Worm (Caenorhabditis elegans) whole organism, dauer: ENCODE results near the gene F52F10.2.

Experiments used
- unc-62 ChIP-seq: sonication (generic microtip); optimal IDR thresholded peaks from 2 replicates; lab custom pipeline; 2017; ENCODE audit warnings: missing biosample characterization, missing genetic modification reagents, missing genetic modification characterization

The F52F10.2 gene

DNA sequence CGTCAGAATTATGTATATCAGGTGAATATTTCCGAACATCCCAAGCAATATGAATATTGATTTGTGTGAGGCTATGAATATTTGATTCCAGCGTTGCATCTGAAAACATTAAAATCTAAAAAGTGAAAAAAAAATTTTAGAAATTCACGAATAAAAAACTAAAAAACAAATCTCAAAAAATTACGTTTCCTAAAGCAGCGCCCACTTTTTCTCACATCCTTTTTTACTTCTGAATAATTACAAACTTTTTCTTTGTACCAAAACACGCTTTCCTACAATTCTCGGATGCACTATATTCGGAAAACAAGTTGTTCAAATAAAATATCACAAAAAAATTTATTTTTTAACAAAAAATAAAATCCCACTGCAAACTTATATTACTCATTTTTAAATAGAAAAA, 5.1 kb downstream of the F52F10.2 start, which contains the start of gene srsx-8:
Gene srsx-8, minus strand, starts transcription at position 101 of the 400 bp plus-strand sequence.
- no peak for TF ChIP-seq unc-62 (GFP tag; lab: Kevin White, UChicago)

DNA sequence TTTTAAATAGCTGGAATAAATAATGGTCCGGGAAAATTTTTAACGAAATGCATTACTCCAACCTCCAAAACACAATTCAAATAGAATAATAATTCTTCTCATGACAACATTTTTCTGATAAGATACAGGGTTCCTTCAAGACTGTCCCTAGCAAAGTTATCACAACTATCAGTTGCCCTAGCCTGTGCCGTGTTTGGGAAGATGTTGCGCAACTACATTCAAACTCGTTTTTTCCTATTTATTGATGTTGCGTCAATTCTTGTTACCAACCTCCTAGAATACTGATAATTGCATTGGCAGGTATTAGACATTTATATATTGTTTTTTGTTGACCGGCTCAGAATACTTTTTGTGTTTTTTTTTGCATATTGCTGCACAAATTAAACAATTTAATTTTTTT, 7.1 kb downstream of the F52F10.2 start:
- TF ChIP-seq unc-62 (GFP tag; lab: Kevin White, UChicago), result no peak

DNA sequence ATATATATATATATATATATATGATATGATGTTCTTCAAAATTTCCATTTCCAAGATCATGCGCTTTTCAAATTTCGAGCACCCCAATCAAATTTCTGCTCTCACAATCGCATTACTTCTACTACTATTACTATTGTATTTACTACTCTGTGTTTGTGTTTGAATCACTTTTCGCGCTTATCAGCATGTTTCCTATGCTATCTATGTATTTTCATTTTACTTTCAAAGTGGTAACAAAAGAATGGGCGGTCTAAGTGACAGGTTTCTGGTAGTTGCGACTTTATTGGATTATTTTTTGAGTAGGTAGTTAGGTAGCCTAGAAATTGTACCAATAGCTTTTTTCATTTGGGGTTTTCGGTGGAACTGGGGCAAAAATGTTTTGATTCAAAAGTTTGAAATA, 10.2 kb downstream of the F52F10.2 start:
- no peak for TF ChIP-seq unc-62 (GFP tag; lab: Kevin White, UChicago)

DNA sequence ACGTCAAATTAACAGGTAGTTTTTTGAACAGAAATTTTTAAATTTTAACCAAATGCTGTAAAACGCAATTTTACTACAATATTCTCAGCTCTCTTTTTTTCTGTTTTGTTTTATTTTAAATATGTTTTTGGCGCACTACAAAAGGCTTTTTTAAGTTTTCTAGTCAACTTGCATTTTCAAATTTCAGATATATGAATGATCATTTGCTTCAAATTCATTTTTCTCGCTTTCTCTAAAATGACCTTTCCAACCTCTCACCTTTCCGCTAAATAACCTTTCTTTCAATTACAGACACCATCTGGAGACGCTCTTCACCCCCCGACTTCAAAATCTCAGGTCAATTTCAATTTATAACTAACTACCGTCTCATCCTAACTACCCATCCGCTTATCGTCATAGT, 18.8 kb downstream of the F52F10.2 start, which contains the start of gene cdc-25.2:
Gene cdc-25.2, plus strand, starts transcription at position 301 of the 400 bp plus-strand sequence.
- no peak for TF ChIP-seq unc-62 (GFP tag; lab: Kevin White, UChicago)

DNA sequence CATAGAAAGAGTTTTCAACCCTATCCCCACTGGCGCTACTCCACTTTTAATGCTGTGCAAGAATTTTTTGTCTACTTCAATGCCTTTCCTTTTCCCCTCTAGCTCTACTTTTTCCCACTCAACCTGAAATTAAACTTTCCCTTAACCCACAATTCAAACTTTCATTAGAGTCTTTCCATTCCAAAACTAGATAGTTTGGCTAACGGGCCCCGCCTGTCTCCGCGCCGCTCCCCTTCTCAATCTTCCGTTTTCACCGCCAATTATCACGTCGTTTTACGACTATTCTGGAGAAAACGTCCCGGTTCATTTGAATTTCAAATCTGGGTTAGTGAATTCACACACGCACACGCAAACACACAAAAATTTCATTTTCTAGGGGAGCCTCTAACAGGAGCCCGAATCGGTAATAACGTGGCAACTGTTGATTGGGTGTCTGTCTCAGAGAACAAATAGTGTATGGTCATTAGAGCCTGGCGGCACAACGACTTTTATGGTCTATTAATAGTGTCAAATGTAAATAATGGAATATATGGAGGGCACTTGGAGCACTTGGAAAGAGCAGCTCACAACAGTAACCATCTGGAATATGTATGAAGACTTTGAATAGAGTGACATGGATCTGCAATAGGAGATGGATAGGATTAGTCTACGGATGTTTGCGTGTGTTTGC, 21.9 kb downstream of the F52F10.2 start:
- no peak for TF ChIP-seq unc-62 (GFP tag; lab: Kevin White, UChicago)

DNA sequence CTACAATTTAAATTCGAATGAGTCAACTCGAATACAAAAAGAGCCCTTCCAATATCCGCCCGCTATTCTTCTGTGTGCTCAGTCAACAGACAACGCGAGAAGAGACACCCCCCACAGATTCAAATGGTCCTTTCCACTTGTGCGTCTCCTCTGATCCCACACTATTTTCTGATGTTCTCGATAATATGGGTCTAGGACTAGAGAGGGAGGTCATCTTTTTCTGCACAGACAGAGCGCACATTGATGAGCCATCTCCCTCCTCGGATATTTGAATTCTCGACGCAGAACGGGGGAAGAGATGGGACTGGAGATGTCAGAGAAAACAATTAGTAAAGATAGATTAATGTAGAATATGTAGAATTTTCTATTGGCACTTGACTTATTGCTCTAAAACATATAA, 22.7 kb downstream of the F52F10.2 start:
- no peak for TF ChIP-seq unc-62 (GFP tag; lab: Kevin White, UChicago)

DNA sequence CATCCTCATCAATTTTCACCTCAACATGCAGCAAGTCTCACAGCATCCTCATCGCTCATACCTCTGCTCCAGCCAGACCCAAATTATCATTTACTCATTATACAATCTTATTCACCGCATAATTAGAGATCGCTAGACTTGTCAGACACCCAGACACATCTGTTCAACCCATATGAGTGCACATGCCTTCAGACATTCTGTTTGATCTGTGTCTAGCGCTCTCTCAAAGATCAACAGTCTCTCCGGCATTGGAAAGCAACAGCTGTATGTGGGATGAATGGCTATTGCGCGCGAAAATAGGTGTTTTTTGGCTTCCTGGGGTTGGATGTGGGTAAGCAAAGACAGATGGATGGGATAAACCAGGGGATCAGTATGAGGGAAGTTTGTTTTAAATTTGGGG, 24.6 kb downstream of the F52F10.2 start:
- TF ChIP-seq unc-62 (GFP tag; lab: Kevin White, UChicago), result no peak

DNA sequence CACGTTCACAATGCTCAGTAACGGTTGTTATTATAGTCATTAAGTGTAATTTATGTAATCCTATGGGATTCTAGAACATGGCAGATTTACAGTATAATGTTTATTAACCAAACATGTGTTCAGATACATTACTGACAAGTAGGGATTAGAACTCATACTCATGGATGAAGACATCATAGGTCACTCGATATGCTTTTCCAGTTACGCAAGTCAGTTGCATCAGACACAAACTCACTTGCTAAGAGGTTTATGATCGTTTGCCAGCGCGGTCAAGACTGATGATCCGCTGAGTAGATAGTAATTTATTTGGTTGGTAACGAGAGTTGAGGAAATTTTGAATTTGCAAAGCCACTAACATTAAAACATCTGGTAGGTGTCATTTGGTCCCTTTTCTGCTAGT, 26.7 kb downstream of the F52F10.2 start:
- no peak for TF ChIP-seq unc-62 (GFP tag; lab: Kevin White, UChicago)

DNA sequence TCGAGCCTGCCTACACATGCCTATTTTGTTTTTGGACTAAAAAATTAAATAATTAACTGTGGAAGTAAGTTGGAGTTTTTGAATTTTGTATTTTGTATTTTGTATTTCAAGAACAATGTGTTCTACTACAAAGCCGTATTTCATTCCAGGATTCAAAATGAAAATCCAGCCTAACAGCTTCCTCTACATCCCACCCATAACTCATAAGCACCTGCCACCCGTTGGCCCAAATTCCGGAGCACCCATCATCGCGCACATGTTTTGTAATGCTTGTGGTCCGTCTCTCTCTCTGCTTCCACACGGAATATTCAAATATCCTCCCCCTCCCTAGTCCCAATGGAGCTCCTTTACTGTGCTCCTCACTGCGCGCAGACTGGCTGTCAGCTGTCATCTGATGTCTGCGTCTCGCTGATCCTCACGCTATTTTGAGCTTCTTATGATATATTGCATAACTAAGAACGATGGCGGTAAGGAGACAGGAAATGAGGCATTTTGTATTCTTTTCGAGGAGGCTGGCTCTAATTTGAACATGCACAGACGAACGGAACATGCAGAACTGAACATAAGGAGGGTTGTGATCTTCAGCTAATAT, 27.6 kb downstream of the F52F10.2 start:
- TF ChIP-seq unc-62 (GFP tag; lab: Kevin White, UChicago), result no peak

DNA sequence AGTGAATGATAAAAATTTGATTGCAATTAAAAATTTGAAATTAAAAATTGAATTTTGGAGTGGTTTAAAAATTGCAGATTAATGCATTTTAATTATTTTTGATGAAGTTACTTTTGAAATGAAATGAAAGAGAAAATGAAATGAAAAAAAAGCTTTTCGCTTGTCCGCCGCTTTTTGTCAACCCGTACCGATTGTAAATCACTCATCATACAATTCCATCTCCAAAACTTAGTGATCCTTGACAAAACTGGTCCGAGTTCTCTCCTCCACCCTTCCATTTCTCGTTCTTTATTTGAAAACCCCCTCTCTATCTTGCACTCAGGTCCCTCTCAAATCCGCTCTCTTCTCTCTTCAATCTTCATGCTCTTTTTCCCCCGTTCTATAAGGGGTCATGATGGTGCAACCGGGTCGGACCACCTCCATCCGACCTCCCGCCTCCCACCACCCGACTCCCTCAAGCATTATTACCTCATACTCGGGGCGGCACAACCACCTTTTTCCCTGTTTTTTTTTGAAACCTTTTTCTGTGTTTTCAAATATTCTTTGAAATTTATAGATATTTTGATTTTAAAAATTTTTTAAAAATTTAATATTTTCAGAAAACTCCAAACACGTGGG, 29.3 kb downstream of the F52F10.2 start:
- TF ChIP-seq unc-62 (GFP tag; lab: Kevin White, UChicago), result no peak

DNA sequence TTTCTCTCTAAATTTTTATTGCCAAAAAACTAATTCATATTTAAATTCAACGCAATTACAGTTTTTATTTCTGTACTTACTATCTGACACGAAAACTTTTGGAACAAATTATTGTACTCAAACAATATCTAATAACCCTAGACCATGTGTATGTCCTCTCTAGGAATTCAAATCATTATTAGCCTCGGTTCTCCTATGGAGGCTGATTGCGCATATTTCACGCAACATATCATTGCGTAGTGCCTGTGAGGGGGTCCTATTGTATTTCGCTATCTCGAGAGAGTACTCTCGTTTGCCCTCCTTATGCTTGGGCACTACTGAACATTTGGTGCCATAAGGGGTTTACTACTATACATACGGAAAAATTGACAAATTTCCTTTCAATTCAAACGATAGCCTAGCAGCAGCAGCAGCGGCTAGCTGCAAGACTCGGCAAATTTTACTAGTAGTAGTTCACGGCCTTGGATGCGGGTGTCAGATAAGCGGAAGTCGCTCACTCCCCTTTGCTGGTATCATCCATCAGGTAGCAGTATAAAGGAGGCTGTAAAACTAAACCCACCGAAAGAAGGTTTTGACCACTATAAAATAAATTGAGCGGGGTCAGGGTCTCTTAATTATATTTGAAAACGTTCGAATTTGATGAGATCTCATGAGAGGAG, 30.8 kb downstream of the F52F10.2 start:
- no peak for TF ChIP-seq unc-62 (GFP tag; lab: Kevin White, UChicago)

DNA sequence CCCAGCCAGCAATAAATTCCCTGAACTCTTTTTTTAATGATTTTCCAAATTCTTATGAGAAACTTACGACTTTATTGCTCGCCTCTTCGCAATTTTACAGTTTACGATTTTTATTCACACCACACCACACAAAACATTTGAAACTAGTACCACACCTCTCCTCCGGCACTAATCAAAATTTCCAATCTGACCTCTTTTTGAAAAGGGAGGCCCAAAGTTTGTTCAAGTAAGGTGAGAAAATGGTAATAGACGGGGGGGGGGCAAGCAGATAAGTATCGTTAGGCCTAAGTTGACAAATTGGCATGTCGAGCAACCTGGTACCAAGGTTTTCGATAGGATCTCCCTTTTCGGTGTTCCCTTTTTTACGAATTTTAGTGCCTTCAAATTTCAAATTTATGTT, 31.8 kb downstream of the F52F10.2 start:
- TF ChIP-seq unc-62 (GFP tag; lab: Kevin White, UChicago), result no peak

DNA sequence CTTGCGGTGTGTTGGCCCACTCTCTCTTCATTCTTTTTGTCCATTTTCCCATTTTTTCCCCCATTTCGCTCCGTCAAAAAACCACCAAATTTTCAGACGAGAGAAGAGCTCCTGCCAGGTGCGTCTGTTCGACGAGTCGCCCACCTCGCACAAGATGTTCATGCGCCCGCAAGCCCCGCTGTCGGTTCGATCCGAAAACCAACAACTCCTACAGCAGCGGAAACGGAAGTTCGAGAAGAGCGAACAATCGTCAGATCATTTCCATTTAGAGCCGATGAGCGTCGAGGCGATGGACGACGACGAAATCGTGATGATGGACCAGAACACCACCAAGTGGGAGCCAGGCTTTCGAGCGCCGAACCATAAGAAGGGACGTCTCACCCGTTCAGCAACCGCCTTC, 35.3 kb downstream of the F52F10.2 start:
- no peak for TF ChIP-seq unc-62 (GFP tag; lab: Kevin White, UChicago)

DNA sequence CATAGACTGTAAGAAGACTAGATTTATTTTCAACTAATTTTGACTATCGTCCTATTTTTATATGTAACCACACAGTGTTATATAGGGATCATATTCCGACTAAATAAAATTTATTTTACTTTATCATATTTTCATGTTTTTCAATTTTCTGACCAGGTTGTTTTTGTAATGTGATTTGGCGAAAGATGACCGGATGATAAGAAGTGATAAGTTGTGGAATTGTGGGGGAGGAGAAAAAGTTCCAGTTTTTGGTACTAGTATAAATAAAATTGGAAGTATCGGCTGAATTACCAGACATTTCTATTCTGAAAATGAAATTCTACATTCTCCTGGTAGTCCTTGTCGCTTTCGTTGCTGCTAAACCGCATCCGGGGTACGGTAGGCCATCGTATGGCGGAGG, 37.5 kb downstream of the F52F10.2 start, which contains the start of gene F16B4.7:
Gene F16B4.7, plus strand, starts transcription at position 301 of the 400 bp plus-strand sequence.
- TF ChIP-seq unc-62 (GFP tag; lab: Kevin White, UChicago), result no peak

DNA sequence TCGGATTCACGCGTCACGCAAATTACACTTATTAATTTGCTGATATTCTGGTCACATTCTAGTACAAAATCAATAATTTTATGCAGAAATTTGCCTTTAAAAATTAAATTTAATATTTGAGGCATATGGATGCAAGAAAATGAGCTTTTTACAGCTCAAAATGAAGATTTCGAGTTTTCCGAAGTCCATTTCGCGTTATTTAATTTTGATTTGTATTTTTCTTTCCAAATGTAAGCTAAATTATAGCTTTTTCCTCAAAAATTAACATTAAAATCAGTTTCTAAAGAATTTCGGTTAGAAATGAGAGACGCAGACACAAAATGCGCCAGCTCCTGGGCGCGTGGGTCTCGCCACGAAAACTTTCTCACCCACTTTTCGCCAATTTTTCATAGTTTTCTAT, 39.0 kb downstream of the F52F10.2 start, which contains the start of gene F16B4.6:
Gene F16B4.6, plus strand, starts transcription at position 301 of the 400 bp plus-strand sequence.
- TF ChIP-seq unc-62 (GFP tag; lab: Kevin White, UChicago), result no peak

DNA sequence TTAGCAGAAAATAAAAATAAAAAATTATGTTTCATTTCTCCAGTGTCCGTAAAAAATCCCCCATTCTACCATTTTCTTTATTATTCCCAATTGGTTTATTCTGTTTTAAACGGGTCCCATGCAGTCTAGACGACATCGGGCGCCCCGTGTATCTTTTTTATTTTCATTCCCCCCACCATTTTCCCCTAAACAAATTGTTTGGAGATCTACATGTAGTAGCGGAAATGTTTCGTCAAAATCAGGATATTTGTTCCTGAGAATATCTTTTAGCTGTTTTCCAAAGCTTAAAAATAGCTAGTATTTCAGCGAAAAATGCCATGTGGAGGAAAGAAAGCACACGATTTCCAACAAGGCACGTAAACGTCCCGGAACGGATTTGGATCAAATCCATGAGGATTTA, 40.2 kb downstream of the F52F10.2 start, which contains the start of gene F16B4.5:
Gene F16B4.5, plus strand, starts transcription at position 301 of the 400 bp plus-strand sequence.
- TF ChIP-seq unc-62 (GFP tag; lab: Kevin White, UChicago), result no peak
